Worm (Caenorhabditis elegans) whole organism, L1 larva: ENCODE results near the gene rpi-1.
A peak's percentile ranks its signal among the peaks of the same experiment; 100 is the strongest.

Source experiments
- C04F5.9 ChIP-seq: sonication (generic microtip); optimal IDR thresholded peaks from 2 replicates; lab custom pipeline; 2016; ENCODE audit warnings: missing genetic modification characterization, missing compliant biosample characterization
- Y116A8C.19 ChIP-seq: sonication (generic microtip); optimal IDR thresholded peaks from 2 replicates; lab custom pipeline; 2016; ENCODE audit warnings: missing compliant biosample characterization, missing genetic modification characterization, borderline replicate concordance
- blmp-1 ChIP-seq: fragments of 150-350 bp; optimal IDR thresholded peaks from 2 replicates; lab custom pipeline; 2014; ENCODE audit warnings: missing biosample characterization, missing genetic modification characterization
- ceh-8 ChIP-seq: fragments of 200-800 bp; sonication (Bioruptor generic); optimal IDR thresholded peaks from 2 replicates; lab custom pipeline; 2018; ENCODE audit warnings: mild to moderate bottlenecking, missing genetic modification characterization, moderate library complexity, missing compliant biosample characterization
- ceh-88 ChIP-seq: fragments of 200-800 bp; sonication (Bioruptor generic); IDR thresholded peaks from 2 replicates; pipeline ENCODE4 v1.3.6; 2022; ENCODE audit warnings: missing genetic modification characterization, missing compliant biosample characterization
- ceh-90 ChIP-seq: sonication (generic microtip); optimal IDR thresholded peaks from 2 replicates; lab custom pipeline; 2016; ENCODE audit warnings: missing genetic modification characterization, missing compliant biosample characterization
- ces-1 ChIP-seq: fragments of 150-350 bp; optimal IDR thresholded peaks from 2 replicates; lab custom pipeline; 2014; ENCODE audit warnings: missing biosample characterization, missing genetic modification reagents, missing genetic modification characterization
- dsc-1 ChIP-seq: sonication (generic microtip); optimal IDR thresholded peaks from 2 replicates; lab custom pipeline; 2016; ENCODE audit warnings: mild to moderate bottlenecking, missing genetic modification characterization, missing compliant biosample characterization
- efl-1 ChIP-seq, 4 experiments: fragments of 150-350 bp; optimal IDR thresholded peaks in 3 of 4; peaks in 1 of 4; 1 replicate in 1 of 4; 2 replicates in 3 of 4; lab custom pipeline; 2014; ENCODE audit warnings: missing biosample characterization in 2 of 4, missing genetic modification characterization in 2 of 4, missing genetic modification reagents in 2 of 4
- efl-3 ChIP-seq: fragments of 200-800 bp; sonication (Bioruptor generic); optimal IDR thresholded peaks from 2 replicates; lab custom pipeline; 2018; ENCODE audit warnings: mild to moderate bottlenecking, missing genetic modification characterization, missing compliant biosample characterization
- egl-13 ChIP-seq: sonication (generic microtip); optimal IDR thresholded peaks from 2 replicates; lab custom pipeline; 2016; ENCODE audit warnings: missing genotype, missing genetic modification reagents, missing genetic modification characterization, missing compliant biosample characterization
- elt-2 ChIP-seq: sonication (generic microtip); optimal IDR thresholded peaks from 2 replicates; lab custom pipeline; 2016; ENCODE audit warnings: missing genetic modification characterization, mild to moderate bottlenecking, inconsistent platforms, missing compliant biosample characterization, missing genetic modification reagents
- elt-3 ChIP-seq, 6 experiments: fragments of 150-350 bp in 1 of 6; sonication (generic microtip); optimal IDR thresholded peaks; 2 replicates each; lab custom pipeline; 2017 to 2018; ENCODE audit warnings: missing biosample characterization in 6 of 6, missing genetic modification characterization in 6 of 6, inconsistent platforms in 1 of 6
- ets-5 ChIP-seq: fragments of 200-800 bp; sonication (Bioruptor generic); IDR thresholded peaks from 2 replicates; pipeline ENCODE4 v1.3.6; 2022; ENCODE audit warnings: missing genetic modification characterization, missing compliant biosample characterization
- fkh-4 ChIP-seq: sonication (generic microtip); optimal IDR thresholded peaks from 2 replicates; lab custom pipeline; 2016; ENCODE audit warnings: missing compliant biosample characterization, missing genetic modification characterization, borderline replicate concordance
- fkh-8 ChIP-seq: sonication (generic microtip); optimal IDR thresholded peaks from 2 replicates; lab custom pipeline; 2016; ENCODE audit warnings: mild to moderate bottlenecking, missing genetic modification characterization, missing compliant biosample characterization
- fos-1 ChIP-seq: fragments of 150-350 bp; optimal IDR thresholded peaks from 2 replicates; lab custom pipeline; 2014; ENCODE audit warnings: missing biosample characterization, missing genetic modification characterization
- hlh-4 ChIP-seq: sonication (generic microtip); optimal IDR thresholded peaks from 2 replicates; lab custom pipeline; 2016; ENCODE audit warnings: mild to moderate bottlenecking, missing genetic modification characterization, missing compliant biosample characterization
- lir-3 ChIP-seq: sonication (generic microtip); optimal IDR thresholded peaks from 2 replicates; lab custom pipeline; 2016; ENCODE audit warnings: mild to moderate bottlenecking, missing genetic modification characterization, moderate library complexity, missing compliant biosample characterization; ENCODE audit not compliant: poor library complexity
- mab-9 ChIP-seq: fragments of 200-800 bp; sonication (Bioruptor generic); IDR thresholded peaks from 2 replicates; pipeline ENCODE4 v1.3.6; 2022; ENCODE audit warnings: missing genetic modification reagents, missing genetic modification characterization, missing compliant biosample characterization
- nhr-19 ChIP-seq: fragments of 200-800 bp; sonication (Bioruptor generic); conservative IDR thresholded peaks from 2 replicates; pipeline ENCODE4 v1.3.6; 2022; ENCODE audit warnings: missing genetic modification characterization, missing compliant biosample characterization
- nhr-47 ChIP-seq: sonication (generic microtip); optimal IDR thresholded peaks from 2 replicates; lab custom pipeline; 2016; ENCODE audit warnings: mild to moderate bottlenecking, missing genetic modification characterization, moderate library complexity, missing compliant biosample characterization
- nhr-76 ChIP-seq: sonication (generic microtip); optimal IDR thresholded peaks from 2 replicates; lab custom pipeline; 2017; ENCODE audit warnings: missing biosample characterization, missing genetic modification characterization
- nhr-77 ChIP-seq: fragments of 150-350 bp; optimal IDR thresholded peaks from 2 replicates; lab custom pipeline; 2014; ENCODE audit warnings: missing biosample characterization, missing genetic modification characterization
- nhr-84 ChIP-seq: sonication (generic microtip); optimal IDR thresholded peaks from 2 replicates; lab custom pipeline; 2017; ENCODE audit warnings: missing biosample characterization, missing genetic modification characterization
- nhr-85 ChIP-seq: sonication (generic microtip); peaks from one replicate; lab custom pipeline; 2016; ENCODE audit warnings: missing genetic modification characterization, inconsistent platforms, missing compliant biosample characterization
- pax-3 ChIP-seq: fragments of 200-800 bp; sonication (Bioruptor generic); optimal IDR thresholded peaks from 2 replicates; lab custom pipeline; 2018; ENCODE audit warnings: mild to moderate bottlenecking, missing genetic modification characterization, moderate library complexity, missing compliant biosample characterization
- pqm-1 ChIP-seq: sonication (generic microtip); optimal IDR thresholded peaks from 3 replicates; lab custom pipeline; 2017; ENCODE audit warnings: missing biosample characterization, missing genetic modification characterization
- rnt-1 ChIP-seq: sonication (generic microtip); optimal IDR thresholded peaks from 2 replicates; lab custom pipeline; 2016; ENCODE audit warnings: mild to moderate bottlenecking, missing genetic modification characterization, moderate library complexity, missing compliant biosample characterization
- snpc-4 ChIP-seq: fragments of 150-350 bp; optimal IDR thresholded peaks from 2 replicates; lab custom pipeline; 2014; ENCODE audit warnings: missing biosample characterization, missing genetic modification characterization
- snu-23 ChIP-seq: sonication (generic microtip); optimal IDR thresholded peaks from 2 replicates; lab custom pipeline; 2016; ENCODE audit warnings: missing genetic modification characterization, missing compliant biosample characterization
- tbx-2 ChIP-seq: sonication (generic microtip); optimal IDR thresholded peaks from 2 replicates; lab custom pipeline; 2016; ENCODE audit warnings: missing genetic modification characterization, missing compliant biosample characterization
- unc-30 ChIP-seq: sonication (generic microtip); optimal IDR thresholded peaks from 2 replicates; lab custom pipeline; 2017; ENCODE audit warnings: missing biosample characterization, missing genetic modification characterization
- unc-62 ChIP-seq: fragments of 150-350 bp; optimal IDR thresholded peaks from 2 replicates; lab custom pipeline; 2014; ENCODE audit warnings: missing biosample characterization, missing genetic modification reagents, missing genetic modification characterization
- unc-98 ChIP-seq: fragments of 200-800 bp; sonication (Bioruptor generic); IDR thresholded peaks from 2 replicates; pipeline ENCODE4 v1.3.6; 2022; ENCODE audit warnings: missing genetic modification characterization, missing compliant biosample characterization
- zag-1 ChIP-seq: fragments of 150-350 bp; optimal IDR thresholded peaks from 2 replicates; lab custom pipeline; 2014; ENCODE audit warnings: missing biosample characterization, missing genetic modification characterization
- zip-4 ChIP-seq: fragments of 200-800 bp; sonication (Bioruptor generic); optimal IDR thresholded peaks from 2 replicates; lab custom pipeline; 2018; ENCODE audit warnings: mild to moderate bottlenecking, missing genetic modification characterization, moderate library complexity, missing compliant biosample characterization
- ztf-11 ChIP-seq, 2 experiments: sonication (generic microtip); optimal IDR thresholded peaks; 2 replicates each; lab custom pipeline; 2016 to 2017; ENCODE audit warnings: missing genetic modification characterization in 2 of 2, missing biosample characterization in 1 of 2, missing compliant biosample characterization in 1 of 2

rpi-1 gene

ce11 chrII:14006210-14006609, 44.0 kb upstream of the rpi-1 start, which contains the start of gene F01D5.6:
F01D5.6 (plus strand) TSS chrII:14006510.
- no peak for TF ChIP-seq fos-1 (tag; lab: Kevin White, UChicago)
- TF ChIP-seq ets-5 (GFP tag; lab: Robert Waterston, UW) = no peak
- no peak for TF ChIP-seq zip-4 (GFP tag; lab: Kevin White, UChicago)
- no peak for TF ChIP-seq nhr-47
- TF ChIP-seq tbx-2 (tag; lab: Kevin White, UChicago) = no peak
- TF ChIP-seq ceh-8 (GFP tag; lab: Kevin White, UChicago) = no peak
- TF ChIP-seq ceh-90 (tag; lab: Kevin White, UChicago) = no peak
- no peak for TF ChIP-seq lir-3
- no peak for TF ChIP-seq fkh-4 (tag; lab: Kevin White, UChicago)
- TF ChIP-seq snu-23 (GFP tag; lab: Kevin White, UChicago) = no peak
- TF ChIP-seq rnt-1 (tag; lab: Kevin White, UChicago) = no peak
- no peak for TF ChIP-seq nhr-85 (tag; lab: Kevin White, UChicago)
- TF ChIP-seq ztf-11 (tag; optimal IDR thresholded peaks at IDR 0.05; lab: Kevin White, UChicago) = no peak
- no peak for TF ChIP-seq fkh-8 (tag; lab: Kevin White, UChicago)
- TF ChIP-seq unc-30 = no peak
- no peak for TF ChIP-seq hlh-4 (tag; lab: Kevin White, UChicago)
- no peak for TF ChIP-seq mab-9
- TF ChIP-seq ceh-88 (GFP tag; lab: Robert Waterston, UW) = no peak
- TF ChIP-seq unc-62 = no peak
- no peak for TF ChIP-seq Y116A8C.19 (tag; lab: Kevin White, UChicago)

ce11 chrII:14005183-14005582, 43.0 kb upstream of the rpi-1 start:
- TF ChIP-seq efl-1 (optimal IDR thresholded peaks at IDR 0.05; lab: Kevin White, UChicago) (no peak), efl-1 (GFP tag; optimal IDR thresholded peaks at IDR 0.05 in 1 of 2; lab: Kevin White, UChicago) (peak in 1 of 2 experiments; percentile 75), pqm-1 (tag; lab: Kevin White, UChicago) (no peak)

ce11 chrII:14004770-14005169, 42.6 kb upstream of the rpi-1 start:
- TF ChIP-seq blmp-1 (tag; lab: Kevin White, UChicago) (peak; percentile 44), dsc-1 (tag; lab: Kevin White, UChicago) (no peak), snu-23 (GFP tag; lab: Kevin White, UChicago) (no peak), nhr-77 (tag; lab: Kevin White, UChicago) (no peak)

ce11 chrII:14003821-14004430, 41.7 kb upstream of the rpi-1 start:
- TF ChIP-seq nhr-19 = no peak
- TF ChIP-seq elt-2 = no peak
- TF ChIP-seq ztf-11 (tag; optimal IDR thresholded peaks at IDR 0.05; lab: Kevin White, UChicago) = no peak
- TF ChIP-seq zag-1 (tag; lab: Kevin White, UChicago) = no peak
- no peak for TF ChIP-seq C04F5.9 (tag; lab: Kevin White, UChicago)
- TF ChIP-seq elt-3 (tag; optimal IDR thresholded peaks at IDR 0.05; lab: Kevin White, UChicago) = no peak
- no peak for TF ChIP-seq ceh-8 (GFP tag; lab: Kevin White, UChicago)
- no peak for TF ChIP-seq ces-1 (GFP tag; lab: Kevin White, UChicago)
- TF ChIP-seq blmp-1 (tag; lab: Kevin White, UChicago) = peak; percentile 15
- TF ChIP-seq unc-98 = no peak
- no peak for TF ChIP-seq efl-3 (GFP tag; lab: Kevin White, UChicago)
- TF ChIP-seq nhr-76 (tag; lab: Kevin White, UChicago) = no peak
- TF ChIP-seq egl-13 (tag; lab: Kevin White, UChicago) = no peak
- no peak for TF ChIP-seq pax-3 (tag; lab: Kevin White, UChicago)
- no peak for TF ChIP-seq efl-1 (optimal IDR thresholded peaks at IDR 0.05; lab: Kevin White, UChicago)
- TF ChIP-seq efl-1 (GFP tag; optimal IDR thresholded peaks at IDR 0.05 in 1 of 2; lab: Kevin White, UChicago) = peak in 1 of 2 experiments; percentile 74
- TF ChIP-seq nhr-84 (tag; lab: Kevin White, UChicago) = no peak
- peak; percentile 76 for TF ChIP-seq snpc-4 (tag; lab: Kevin White, UChicago)
